Fruit fly (Drosophila melanogaster): Measurements from ENCODE around the gene CG10479.

CG10479 gene

dm6 chr3L:5989391-5990156 is 13.8 kb upstream of the CG10479 start (continued):
- TF ChIP-seq ssp (GFP tag; IDR thresholded peaks at IDR 0.05) (no peak), HmgZ (tag; optimal IDR thresholded peaks at IDR 0.05) (no peak), Blimp-1 (GFP tag; optimal IDR thresholded peaks at IDR 0.05) (peak; percentile 51), Atf-2 (GFP tag; optimal IDR thresholded peaks at IDR 0.05) (no peak), eyg (GFP tag; optimal IDR thresholded peaks at IDR 0.05) (no peak), phol (tag; optimal IDR thresholded peaks at IDR 0.05) (peak; percentile 64), Oli (tag; optimal IDR thresholded peaks at IDR 0.05) (no peak), nerfin-1 (tag; optimal IDR thresholded peaks at IDR 0.05) (peak; percentile 55), CG3838 (GFP tag; optimal IDR thresholded peaks at IDR 0.05) (no peak), CG13775 (GFP tag; optimal IDR thresholded peaks at IDR 0.05) (no peak), sisA (GFP tag; IDR thresholded peaks at IDR 0.05) (no peak), Sox102F (GFP tag; optimal IDR thresholded peaks at IDR 0.05) (no peak), Meics (GFP tag; optimal IDR thresholded peaks at IDR 0.05) (peak; percentile 2), usp (GFP tag; optimal IDR thresholded peaks at IDR 0.05) (no peak), Fer1 (GFP tag; optimal IDR thresholded peaks at IDR 0.05) (no peak), CG4424 (GFP tag; optimal IDR thresholded peaks at IDR 0.05) (peak; percentile 34), dimm (GFP tag; IDR thresholded peaks at IDR 0.05) (no peak), Oaz (GFP tag; IDR thresholded peaks at IDR 0.05) (no peak), CG3726 (GFP tag; IDR thresholded peaks at IDR 0.05) (no peak), CG14710 (tag; optimal IDR thresholded peaks at IDR 0.05) (peak; percentile 50), CG7963 (GFP tag; IDR thresholded peaks at IDR 0.05; ENCODE audit: partially characterized antibody) (no peak), ewg (GFP tag; optimal IDR thresholded peaks at IDR 0.05) (no peak), Hr3 (GFP tag; optimal IDR thresholded peaks at IDR 0.05) (no peak), bsh (GFP tag; optimal IDR thresholded peaks at IDR 0.05) (no peak), CG17568 (GFP tag; optimal IDR thresholded peaks at IDR 0.05) (no peak), CG5245 (GFP tag; optimal IDR thresholded peaks at IDR 0.05) (no peak), Jarid2 (GFP tag; optimal IDR thresholded peaks at IDR 0.05) (no peak), CG4854 (GFP tag; optimal IDR thresholded peaks at IDR 0.05) (no peak), slou (GFP tag; optimal IDR thresholded peaks at IDR 0.05) (no peak), CG11504 (tag; optimal IDR thresholded peaks at IDR 0.05) (peak; percentile 51), ranshi (GFP tag; IDR thresholded peaks at IDR 0.05) (no peak), CG5180 (GFP tag; optimal IDR thresholded peaks at IDR 0.05) (no peak), dmrt99B (tag; optimal IDR thresholded peaks at IDR 0.05) (peak; percentile 23), CG2712 (tag; optimal IDR thresholded peaks at IDR 0.05) (peak; percentile 47), pros (GFP tag; optimal IDR thresholded peaks at IDR 0.05) (peak; percentile 21), zf30C (GFP tag; optimal IDR thresholded peaks at IDR 0.05) (peak; percentile 7), CG4820 (GFP tag; optimal IDR thresholded peaks at IDR 0.05) (no peak), Taf1 (GFP tag; IDR thresholded peaks at IDR 0.05) (no peak), Dp (GFP tag; optimal IDR thresholded peaks at IDR 0.05) (no peak), CG7839 (tag; optimal IDR thresholded peaks at IDR 0.05) (no peak), Pdp1 (GFP tag; optimal IDR thresholded peaks at IDR 0.05) (no peak), CG17912 (GFP tag; optimal IDR thresholded peaks at IDR 0.05) (no peak), CG16863 (GFP tag; optimal IDR thresholded peaks at IDR 0.05) (no peak), ftz-f1 (GFP tag; optimal IDR thresholded peaks at IDR 0.05) (no peak), CG33213 (GFP tag; optimal IDR thresholded peaks at IDR 0.05) (no peak), CG1603 (tag; optimal IDR thresholded peaks at IDR 0.05) (peak; percentile 7), inv (GFP tag; IDR thresholded peaks at IDR 0.05; ENCODE audit: partially characterized antibody) (no peak), sna (GFP tag; IDR thresholded peaks at IDR 0.05; ENCODE audit: partially characterized antibody) (no peak), Dfd (GFP tag; optimal IDR thresholded peaks at IDR 0.05) (no peak)

All from whole organism, embryonic.